Fruit fly (Drosophila melanogaster) whole organism, adult: ENCODE results near the gene CG13314.

Experiments
- CG11617 ChIP-seq: fragments of 200-800 bp; sonication (Bioruptor generic); optimal IDR thresholded peaks from 2 replicates; lab custom pipeline; 2017; ENCODE audit warnings: mild to moderate bottlenecking, missing biosample characterization, missing genetic modification reagents, missing genetic modification characterization
- CG12768 ChIP-seq: fragments of 200-800 bp; sonication (Bioruptor generic); optimal IDR thresholded peaks from 2 replicates; lab custom pipeline; 2017; ENCODE audit warnings: missing biosample characterization, missing genetic modification characterization, mild to moderate bottlenecking, moderate library complexity, missing genetic modification reagents
- CG14711 ChIP-seq: fragments of 200-800 bp; sonication (Bioruptor generic); optimal IDR thresholded peaks from 2 replicates; lab custom pipeline; 2018; ENCODE audit warnings: missing biosample characterization, mild to moderate bottlenecking, missing genetic modification characterization, moderate library complexity
- CG1620 ChIP-seq: fragments of 200-800 bp; sonication (Bioruptor generic); optimal IDR thresholded peaks from 2 replicates; lab custom pipeline; 2016; ENCODE audit warnings: missing biosample characterization, missing genetic modification characterization
- CG7101 ChIP-seq: fragments of 200-800 bp; sonication (Bioruptor generic); optimal IDR thresholded peaks from 2 replicates; lab custom pipeline; 2018; ENCODE audit warnings: missing biosample characterization, mild to moderate bottlenecking, missing genetic modification characterization, moderate library complexity
- cic ChIP-seq: fragments of 200-800 bp; sonication (Bioruptor generic); optimal IDR thresholded peaks from 2 replicates; lab custom pipeline; 2017; ENCODE audit warnings: missing biosample characterization, mild to moderate bottlenecking, missing genetic modification characterization, moderate library complexity
- kay ChIP-seq: fragments of 200-800 bp; sonication (Bioruptor generic); peaks from one replicate; lab custom pipeline; 2016; ENCODE audit warnings: missing biosample characterization, missing genetic modification characterization, borderline replicate concordance

- peak; percentile 25 for TF ChIP-seq cic (GFP tag; lab: Kevin White, UChicago)
- peak; percentile 69 for TF ChIP-seq CG12768 (GFP tag; lab: Kevin White, UChicago)
- TF ChIP-seq kay (GFP tag; lab: Kevin White, UChicago) = no peak
- peak; percentile 43 for TF ChIP-seq CG14711 (tag; lab: Kevin White, UChicago)
- peak; percentile 68 for TF ChIP-seq CG11617 (GFP tag; lab: Kevin White, UChicago)
- TF ChIP-seq CG1620 = peak; percentile 17
- TF ChIP-seq CG7101 (tag; lab: Kevin White, UChicago) = peak; percentile 65
Observed at dm6 chr3L:8953199-8953956, 28.2 kb upstream of the CG13314 start.
